Fruit fly (Drosophila melanogaster) whole organism, embryonic: ENCODE measurements around the gene GstD8.

Source experiments
- ATbp ChIP-seq: fragments of 200-800 bp; sonication (Bioruptor generic); optimal IDR thresholded peaks from 2 replicates; lab custom pipeline; 2017; ENCODE audit warnings: missing biosample characterization, mild to moderate bottlenecking, missing genetic modification characterization, missing genetic modification reagents
- Ada2b ChIP-seq: fragments of 200-800 bp; sonication (Bioruptor generic); IDR thresholded peaks from 2 replicates; pipeline ENCODE4 v1.3.6; 2022; ENCODE audit warnings: missing biosample characterization, missing genetic modification characterization
- B-H2 ChIP-seq: fragments of 200-800 bp; sonication (Bioruptor generic); optimal IDR thresholded peaks from 2 replicates; lab custom pipeline; 2018; ENCODE audit warnings: missing biosample characterization, mild to moderate bottlenecking, missing genetic modification characterization
- CG15514 ChIP-seq: fragments of 200-800 bp; sonication (Bioruptor generic); optimal IDR thresholded peaks from 3 replicates; lab custom pipeline; 2017; ENCODE audit warnings: missing biosample characterization, missing genetic modification characterization, mild to moderate bottlenecking, moderate library complexity, missing genetic modification reagents
- CG17912 ChIP-seq: fragments of 200-800 bp; sonication (Bioruptor generic); optimal IDR thresholded peaks from 2 replicates; lab custom pipeline; 2018; ENCODE audit warnings: missing biosample characterization, mild to moderate bottlenecking, missing genetic modification characterization
- CG18262 ChIP-seq: fragments of 200-800 bp; optimal IDR thresholded peaks from 3 replicates; lab custom pipeline; 2019; ENCODE audit warnings: missing biosample characterization, mild to moderate bottlenecking, missing genetic modification characterization, moderate library complexity
- CG1832 ChIP-seq: fragments of 200-800 bp; sonication (Bioruptor generic); optimal IDR thresholded peaks from 2 replicates; lab custom pipeline; 2017; ENCODE audit warnings: missing biosample characterization, mild to moderate bottlenecking, missing genetic modification characterization, inconsistent platforms
- CG34422 ChIP-seq: fragments of 200-800 bp; sonication (Bioruptor generic); IDR thresholded peaks from 3 replicates; pipeline ENCODE4 v1.3.6; 2022; ENCODE audit warnings: missing biosample characterization, missing genetic modification characterization
- CG3838 ChIP-seq: fragments of 200-800 bp; sonication (Bioruptor generic); optimal IDR thresholded peaks from 3 replicates; lab custom pipeline; 2016; ENCODE audit warnings: missing biosample characterization, missing genetic modification characterization
- CG4617 ChIP-seq: fragments of 200-800 bp; sonication (Bioruptor generic); optimal IDR thresholded peaks from 3 replicates; lab custom pipeline; 2016; ENCODE audit warnings: missing biosample characterization, missing genetic modification characterization, borderline replicate concordance
- CG6813 ChIP-seq: fragments of 200-800 bp; sonication (Bioruptor generic); optimal IDR thresholded peaks from 2 replicates; lab custom pipeline; 2017; ENCODE audit warnings: missing biosample characterization, missing genetic modification characterization, mild to moderate bottlenecking, moderate library complexity, missing genetic modification reagents
- CoRest ChIP-seq: fragments of 200-800 bp; sonication (Bioruptor generic); optimal IDR thresholded peaks from 3 replicates; lab custom pipeline; 2018; ENCODE audit warnings: missing biosample characterization, mild to moderate bottlenecking, missing genetic modification characterization, moderate library complexity
- D19A ChIP-seq: fragments of 200-800 bp; optimal IDR thresholded peaks from 3 replicates; lab custom pipeline; 2019; ENCODE audit warnings: missing biosample characterization, mild to moderate bottlenecking, missing genetic modification characterization, moderate library complexity
- Dp ChIP-seq: fragments of 200-800 bp; sonication (Bioruptor generic); optimal IDR thresholded peaks from 2 replicates; lab custom pipeline; 2018; ENCODE audit warnings: missing biosample characterization, mild to moderate bottlenecking, missing genetic modification characterization, moderate library complexity
- Lhr ChIP-seq: fragments of 200-800 bp; sonication (Bioruptor generic); optimal IDR thresholded peaks from 3 replicates; lab custom pipeline; 2017; ENCODE audit warnings: mild to moderate bottlenecking, missing biosample characterization, missing genetic modification reagents, missing genetic modification characterization
- MBD-R2 ChIP-seq: fragments of 200-800 bp; sonication (Bioruptor generic); IDR thresholded peaks from 2 replicates; pipeline ENCODE4 v1.3.6; 2022; ENCODE audit warnings: missing biosample characterization, missing genetic modification characterization
- Med ChIP-seq: fragments of 200-800 bp; sonication (Bioruptor generic); peaks from one replicate; lab custom pipeline; 2016; ENCODE audit warnings: missing biosample characterization, missing genetic modification characterization, mild to moderate bottlenecking, inconsistent platforms, moderate library complexity
- Nf-YA ChIP-seq: fragments of 200-800 bp; sonication (Bioruptor generic); IDR thresholded peaks from 2 replicates; pipeline ENCODE4 v1.3.6; 2022; ENCODE audit warnings: missing biosample characterization, missing genetic modification characterization
- Opbp ChIP-seq: fragments of 200-800 bp; sonication (Bioruptor generic); IDR thresholded peaks from 3 replicates; pipeline ENCODE4 v1.3.6; 2022; ENCODE audit warnings: missing biosample characterization, missing genetic modification characterization; ENCODE audit not compliant: partially characterized antibody
- Sin3A ChIP-seq: fragments of >200 bp; optimal IDR thresholded peaks from 2 replicates; lab custom pipeline; 2018
- Spps ChIP-seq: fragments of 200-800 bp; sonication (Bioruptor generic); optimal IDR thresholded peaks from 2 replicates; lab custom pipeline; 2018; ENCODE audit warnings: missing biosample characterization, mild to moderate bottlenecking, missing genetic modification characterization
- Sry-β ChIP-seq: fragments of 200-800 bp; sonication (Bioruptor generic); optimal IDR thresholded peaks from 2 replicates; lab custom pipeline; 2018; ENCODE audit warnings: missing biosample characterization, mild to moderate bottlenecking, missing genetic modification characterization, moderate library complexity
- Stat92E ChIP-seq, 3 experiments: fragments of >200 bp in 2 of 3; fragments of 200-800 bp in 1 of 3; sonication (Bioruptor generic) in 1 of 3; optimal IDR thresholded peaks; 2 replicates each; lab custom pipeline; 2017 to 2019; ENCODE audit warnings: missing biosample characterization in 3 of 3, missing genetic modification characterization in 3 of 3, mild to moderate bottlenecking in 1 of 3, moderate library complexity in 1 of 3
- bbx ChIP-seq: fragments of 200-800 bp; sonication (Bioruptor generic); IDR thresholded peaks from 2 replicates; pipeline ENCODE4 v1.3.6; 2022; ENCODE audit warnings: missing biosample characterization, missing genetic modification characterization; ENCODE audit not compliant: partially characterized antibody
- dpn ChIP-seq, 2 experiments: fragments of 200-800 bp; sonication (Bioruptor generic); optimal IDR thresholded peaks; 3 replicates each; lab custom pipeline; 2016; ENCODE audit warnings: missing biosample characterization in 2 of 2, missing genetic modification characterization in 2 of 2
- hkb ChIP-seq, 2 experiments: fragments of 200-800 bp in 1 of 2; fragments of >200 bp in 1 of 2; sonication (Bioruptor generic) in 1 of 2; IDR thresholded peaks in 1 of 2; optimal IDR thresholded peaks in 1 of 2; 2 replicates each; pipeline versions ENCODE4 v1.3.6 to Lab custom; 2017 to 2022; ENCODE audit warnings: missing biosample characterization in 1 of 2, missing genetic modification characterization in 1 of 2
- insv ChIP-seq, 2 experiments: fragments of 200-800 bp; sonication (Bioruptor generic); optimal IDR thresholded peaks; 3 replicates each; lab custom pipeline; 2016 to 2018; ENCODE audit warnings: missing biosample characterization in 2 of 2, missing genetic modification characterization in 2 of 2
- kah ChIP-seq: fragments of 200-800 bp; sonication (Bioruptor generic); optimal IDR thresholded peaks from 2 replicates; lab custom pipeline; 2018; ENCODE audit warnings: missing biosample characterization, mild to moderate bottlenecking, missing genetic modification characterization
- klu ChIP-seq: fragments of 200-800 bp; sonication (Bioruptor generic); IDR thresholded peaks from 2 replicates; pipeline ENCODE4 v1.3.6; 2022; ENCODE audit warnings: missing biosample characterization, missing genetic modification characterization
- org-1 ChIP-seq: fragments of 200-800 bp; sonication (Bioruptor generic); optimal IDR thresholded peaks from 2 replicates; lab custom pipeline; 2017; ENCODE audit warnings: missing biosample characterization, missing genetic modification characterization
- phol ChIP-seq: fragments of 200-800 bp; sonication (Bioruptor generic); optimal IDR thresholded peaks from 3 replicates; lab custom pipeline; 2018; ENCODE audit warnings: missing biosample characterization, mild to moderate bottlenecking, missing genetic modification characterization, moderate library complexity
- pzg ChIP-seq: fragments of 200-800 bp; sonication (Bioruptor generic); optimal IDR thresholded peaks from 3 replicates; lab custom pipeline; 2018; ENCODE audit warnings: missing biosample characterization, mild to moderate bottlenecking, missing genetic modification characterization, moderate library complexity
- row ChIP-seq: fragments of 200-800 bp; sonication (Bioruptor generic); IDR thresholded peaks from 3 replicates; pipeline ENCODE4 v1.3.6; 2022; ENCODE audit warnings: missing biosample characterization, missing genetic modification characterization
- stc ChIP-seq: fragments of 200-800 bp; sonication (Bioruptor generic); IDR thresholded peaks from 2 replicates; pipeline ENCODE4 v1.3.6; 2022; ENCODE audit warnings: missing biosample characterization, missing genetic modification characterization
- stwl ChIP-seq: fragments of 200-800 bp; sonication (Bioruptor generic); optimal IDR thresholded peaks from 3 replicates; lab custom pipeline; 2018; ENCODE audit warnings: missing biosample characterization, mild to moderate bottlenecking, missing genetic modification characterization, moderate library complexity
- unpg ChIP-seq: fragments of 200-800 bp; sonication (Bioruptor generic); optimal IDR thresholded peaks from 3 replicates; lab custom pipeline; 2018; ENCODE audit warnings: missing biosample characterization, mild to moderate bottlenecking, missing genetic modification characterization, moderate library complexity
- wek ChIP-seq: fragments of 200-800 bp; sonication (Bioruptor generic); optimal IDR thresholded peaks from 3 replicates; lab custom pipeline; 2018; ENCODE audit warnings: missing biosample characterization, mild to moderate bottlenecking, missing genetic modification characterization, moderate library complexity
- zen2 ChIP-seq: fragments of 200-800 bp; sonication (Bioruptor generic); IDR thresholded peaks from 3 replicates; pipeline ENCODE4 v1.3.6; 2022; ENCODE audit warnings: missing biosample characterization, missing genetic modification characterization; ENCODE audit not compliant: partially characterized antibody
- zfh1 ChIP-seq: fragments of 200-800 bp; sonication (Bioruptor generic); IDR thresholded peaks from 3 replicates; pipeline ENCODE4 v1.3.6; 2022; ENCODE audit warnings: missing biosample characterization, missing genetic modification characterization

GstD8 gene

dm6 chr3R:12429120-12429610 is 49.4 kb downstream of the GstD8 start, which contains the start of the genes CG5641 and CG5245 (continued):
- TF ChIP-seq bbx (GFP tag; lab: Robert Waterston, UW) = no peak
- 0 out of 3 replicates have a peak, but pooled peaks have one; percentile 12 for TF ChIP-seq Opbp (GFP tag; lab: Robert Waterston, UW)
- peak; percentile 40 for TF ChIP-seq stwl (tag; lab: Kevin White, UChicago)
- no peak for TF ChIP-seq stc (GFP tag; lab: Robert Waterston, UW)
- peak; percentile 31; the same call in 1 of the 3 replicates for TF ChIP-seq CG34422
- no peak for TF ChIP-seq dpn (GFP tag; optimal IDR thresholded peaks at IDR 0.05; lab: Kevin White, UChicago)
- no peak for TF ChIP-seq ATbp (GFP tag; lab: Kevin White, UChicago)
- TF ChIP-seq unpg (GFP tag; lab: Kevin White, UChicago) = no peak
- peak; percentile 51 for TF ChIP-seq pzg
- no peak for TF ChIP-seq wek (GFP tag; lab: Kevin White, UChicago)
- no peak for TF ChIP-seq zen2
- TF ChIP-seq CG15514 (GFP tag; lab: Kevin White, UChicago) = peak; percentile 57
- no peak for TF ChIP-seq org-1 (GFP tag; lab: Kevin White, UChicago)
- TF ChIP-seq Ada2b (GFP tag; lab: Robert Waterston, UW) = no peak
- TF ChIP-seq Dp (GFP tag; lab: Kevin White, UChicago) = peak; percentile 60
- peak; percentile 34 for TF ChIP-seq Sin3A (lab: Kevin White, UChicago)
- TF ChIP-seq MBD-R2 (GFP tag; lab: Robert Waterston, UW) = peak; percentile 70
- peak in 1 of 3 experiments; percentile 5 for TF ChIP-seq Stat92E (GFP tag; optimal IDR thresholded peaks at IDR 0.05; lab: Kevin White, UChicago)
- TF ChIP-seq Spps (tag; lab: Kevin White, UChicago) = no peak
- no peak for TF ChIP-seq CG1832 (GFP tag; lab: Kevin White, UChicago)
- no peak for TF ChIP-seq CG17912 (GFP tag; lab: Kevin White, UChicago)
- no peak for TF ChIP-seq CG6813 (GFP tag; lab: Kevin White, UChicago)
- TF ChIP-seq row (GFP tag; lab: Robert Waterston, UW) = peak; percentile 40; the same call in 2 of the 3 replicates
- no peak for TF ChIP-seq CG18262 (tag; lab: Kevin White, UChicago)
- TF ChIP-seq Lhr (GFP tag; lab: Kevin White, UChicago) = peak; percentile 31
- TF ChIP-seq B-H2 (GFP tag; lab: Kevin White, UChicago) = no peak
- peak; percentile 29 for TF ChIP-seq phol (tag; lab: Kevin White, UChicago)
- no peak for TF ChIP-seq CG3838
- TF ChIP-seq D19A (tag; lab: Kevin White, UChicago) = no peak
- peak in 1 of 2 experiments; percentile 0 for TF ChIP-seq insv (GFP tag; optimal IDR thresholded peaks at IDR 0.05; lab: Kevin White, UChicago)
- peak; percentile 51 for TF ChIP-seq CG4617 (GFP tag; lab: Kevin White, UChicago)
- TF ChIP-seq zfh1 = 0 out of 3 replicates have a peak, but pooled peaks have one; percentile 10
- TF ChIP-seq CoRest (tag; lab: Kevin White, UChicago) = peak; percentile 12
- no peak for TF ChIP-seq kah
- no peak for TF ChIP-seq Nf-YA (GFP tag; lab: Robert Waterston, UW)
- no peak for TF ChIP-seq Med (GFP tag; lab: Kevin White, UChicago)
- TF ChIP-seq klu = no peak
- TF ChIP-seq hkb (optimal IDR thresholded peaks at IDR 0.05; lab: Kevin White, UChicago) = peak; percentile 26
- TF ChIP-seq hkb (GFP tag; IDR thresholded peaks at IDR 0.05; lab: Robert Waterston, UW) = no peak
- peak; percentile 14 for TF ChIP-seq Sry-β (GFP tag; lab: Kevin White, UChicago)
